Fruit fly (Drosophila melanogaster): ENCODE data around the gene Galt.
A peak's percentile ranks its signal among the peaks of the same experiment; 100 is the strongest.

Galt gene

DNA sequence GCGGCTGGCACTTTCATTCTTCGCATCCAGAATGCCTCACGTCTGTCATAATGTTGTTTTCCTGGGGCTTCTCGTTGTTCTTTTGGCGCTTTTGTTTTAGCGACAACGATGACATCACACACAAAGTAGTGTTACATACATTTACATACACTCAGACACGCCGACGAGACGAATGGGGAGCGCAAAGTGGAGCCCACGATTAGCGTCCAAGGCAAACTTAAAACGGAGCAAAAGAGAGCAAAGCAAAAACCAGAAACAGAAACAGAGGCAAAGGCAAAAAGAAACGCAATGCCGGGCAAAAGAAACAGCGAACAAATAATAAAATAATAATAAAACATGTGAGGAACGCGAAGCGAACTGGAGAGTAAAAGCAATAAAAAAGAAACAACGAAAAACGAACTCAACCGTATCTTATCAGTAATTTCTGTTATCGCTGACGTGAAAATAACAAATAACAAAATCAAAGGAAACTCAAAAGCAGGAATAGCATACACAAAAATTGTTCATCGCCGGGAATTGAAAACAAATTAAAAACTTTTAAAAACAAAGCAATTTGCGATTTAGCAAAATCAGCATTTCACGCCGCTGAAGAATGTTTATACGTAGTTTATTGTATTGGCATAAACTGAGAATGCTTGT lies 23.3 kb downstream of the Galt start:
- peak; percentile 40 for TF ChIP-seq HmgZ (tag; optimal IDR thresholded peaks at IDR 0.05)
- peak in 1 of 2 experiments; percentile 53 for TF ChIP-seq eve (GFP tag; optimal IDR thresholded peaks at IDR 0.05)
- peak; percentile 51; the same call in 1 of the 2 replicates for TF ChIP-seq CG13287 (GFP tag; IDR thresholded peaks at IDR 0.05; ENCODE audit: partially characterized antibody)
- peak; percentile 8 for TF ChIP-seq CG8924 (tag; optimal IDR thresholded peaks at IDR 0.05)
- TF ChIP-seq Nf-YB (GFP tag; optimal IDR thresholded peaks at IDR 0.05): no peak
- no peak for TF ChIP-seq CG17385 (GFP tag; optimal IDR thresholded peaks at IDR 0.05)
- TF ChIP-seq mirr (GFP tag; optimal IDR thresholded peaks at IDR 0.05): peak; percentile 8
- TF ChIP-seq Scr (GFP tag; IDR thresholded peaks at IDR 0.05; ENCODE audit: partially characterized antibody): no peak
- peak; percentile 42 for TF ChIP-seq cg (GFP tag; optimal IDR thresholded peaks at IDR 0.05)
- peak in 1 of 2 experiments; percentile 24 for TF ChIP-seq Eip74EF (GFP tag; optimal IDR thresholded peaks at IDR 0.05)
- peak; percentile 32 for TF ChIP-seq CG13894 (tag; optimal IDR thresholded peaks at IDR 0.05)
- TF ChIP-seq CG10654 (GFP tag; optimal IDR thresholded peaks at IDR 0.05): no peak
- TF ChIP-seq CG32767 (GFP tag; IDR thresholded peaks at IDR 0.05): no peak; the same call in 1 of the 2 replicates
- peak; percentile 60; the same call in 1 of the 2 replicates for TF ChIP-seq vvl (GFP tag; IDR thresholded peaks at IDR 0.05)
- TF ChIP-seq Med (GFP tag): peak; percentile 66
- TF ChIP-seq exex (tag; optimal IDR thresholded peaks at IDR 0.05): peak; percentile 13
- TF ChIP-seq ci (GFP tag; IDR thresholded peaks at IDR 0.05): 0 out of 3 replicates have a peak, but pooled peaks have one; percentile 55
- TF ChIP-seq sd (tag; optimal IDR thresholded peaks at IDR 0.05): peak; percentile 65
- TF ChIP-seq scrt (GFP tag; optimal IDR thresholded peaks at IDR 0.05): no peak
- peak; percentile 97 for TF ChIP-seq psq (GFP tag; optimal IDR thresholded peaks at IDR 0.05)
- peak; percentile 27 for TF ChIP-seq grn (GFP tag; optimal IDR thresholded peaks at IDR 0.05)
- TF ChIP-seq CG34224 (GFP tag; IDR thresholded peaks at IDR 0.05; ENCODE audit: partially characterized antibody): peak; percentile 49; the same call in 2 of the 3 replicates
- no peak for TF ChIP-seq CG2120 (GFP tag; optimal IDR thresholded peaks at IDR 0.05)
- TF ChIP-seq row (GFP tag; IDR thresholded peaks at IDR 0.05): no peak
- TF ChIP-seq ftz-f1 (GFP tag; optimal IDR thresholded peaks at IDR 0.05): peak; percentile 7
- peak in 1 of 2 experiments; percentile 88 for TF ChIP-seq Pdp1 (GFP tag; optimal IDR thresholded peaks at IDR 0.05)
- TF ChIP-seq Trl (optimal IDR thresholded peaks at IDR 0.05): peak in 1 of 2 experiments; percentile 1
- no peak for TF ChIP-seq Trl (GFP tag; optimal IDR thresholded peaks at IDR 0.05)
- no peak for TF ChIP-seq CG16779 (GFP tag; IDR thresholded peaks at IDR 0.05)
- TF ChIP-seq CG3838 (GFP tag; optimal IDR thresholded peaks at IDR 0.05): peak; percentile 40
- TF ChIP-seq CG12769 (tag; optimal IDR thresholded peaks at IDR 0.05): peak; percentile 86
- TF ChIP-seq chinmo (GFP tag; IDR thresholded peaks at IDR 0.05; ENCODE audit: partially characterized antibody): peak; percentile 96; the same call in 3 of the 4 replicates
- TF ChIP-seq pfk (GFP tag; optimal IDR thresholded peaks at IDR 0.05): no peak
- no peak for TF ChIP-seq CG16815 (GFP tag; optimal IDR thresholded peaks at IDR 0.05)
- peak; percentile 2 for TF ChIP-seq CG18011 (GFP tag; optimal IDR thresholded peaks at IDR 0.05)
- no peak for TF ChIP-seq chm (GFP tag; IDR thresholded peaks at IDR 0.05)
- peak; percentile 52 for TF ChIP-seq CG12155 (GFP tag; optimal IDR thresholded peaks at IDR 0.05)
- peak; percentile 41 for TF ChIP-seq lbe (GFP tag; optimal IDR thresholded peaks at IDR 0.05)
- TF ChIP-seq sens (GFP tag): peak; percentile 15
- TF ChIP-seq kni (GFP tag; optimal IDR thresholded peaks at IDR 0.05): peak; percentile 5
- TF ChIP-seq sug (tag; optimal IDR thresholded peaks at IDR 0.05): peak; percentile 37
- peak; percentile 37 for TF ChIP-seq Atf3 (GFP tag; optimal IDR thresholded peaks at IDR 0.05)
- peak; percentile 25 for TF ChIP-seq CG10543 (GFP tag; optimal IDR thresholded peaks at IDR 0.05)
- peak; percentile 47 for TF ChIP-seq corto (GFP tag; optimal IDR thresholded peaks at IDR 0.05)

All from whole organism, embryonic.